Worm (Caenorhabditis elegans) whole organism, L1 larva: ENCODE measurements around the gene dmd-9.

Experiments
- alr-1 ChIP-seq: fragments of 200-800 bp; sonication (Bioruptor generic); optimal IDR thresholded peaks from 2 replicates; lab custom pipeline; 2018; ENCODE audit warnings: borderline replicate concordance, mild to moderate bottlenecking, missing genetic modification characterization, missing compliant biosample characterization
- efl-1 ChIP-seq, 4 experiments: fragments of 150-350 bp; optimal IDR thresholded peaks in 3 of 4; peaks in 1 of 4; 1 replicate in 1 of 4; 2 replicates in 3 of 4; lab custom pipeline; 2014; ENCODE audit warnings: missing biosample characterization in 2 of 4, missing genetic modification characterization in 2 of 4, missing genetic modification reagents in 2 of 4
- mef-2 ChIP-seq: fragments of 150-350 bp; optimal IDR thresholded peaks from 2 replicates; lab custom pipeline; 2014; ENCODE audit warnings: missing biosample characterization, missing genetic modification characterization
- unc-98 ChIP-seq: fragments of 200-800 bp; sonication (Bioruptor generic); IDR thresholded peaks from 2 replicates; pipeline ENCODE4 v1.3.6; 2022; ENCODE audit warnings: missing genetic modification characterization, missing compliant biosample characterization

- TF ChIP-seq alr-1 (tag; lab: Kevin White, UChicago), result no peak
- no peak for TF ChIP-seq unc-98 (GFP tag; lab: Robert Waterston, UW)
- TF ChIP-seq efl-1 (optimal IDR thresholded peaks at IDR 0.05; lab: Kevin White, UChicago), result no peak
- no peak for TF ChIP-seq efl-1 (GFP tag; optimal IDR thresholded peaks at IDR 0.05 in 1 of 2; lab: Kevin White, UChicago)
- TF ChIP-seq mef-2 (tag; lab: Kevin White, UChicago), result no peak
Measured at ce11 chrIV:3252047-3252446, 2.3 kb downstream of the dmd-9 start.
